Fruit fly (Drosophila melanogaster): ENCODE data around the gene CG43220.

- no peak for TF ChIP-seq CG8478 (optimal IDR thresholded peaks at IDR 0.05)
- peak; percentile 48 to 54 for TF ChIP-seq CTCF (optimal IDR thresholded peaks at IDR 0.05)
These were observed 20.3 kb upstream of the CG43220 start for dm6 chr2L:17465915-17466677.
